Worm (Caenorhabditis elegans): ENCODE measurements around the gene C07H6.9.
A peak's percentile ranks its signal among the peaks of the same experiment; 100 is the strongest.

Gene C07H6.9

DNA sequence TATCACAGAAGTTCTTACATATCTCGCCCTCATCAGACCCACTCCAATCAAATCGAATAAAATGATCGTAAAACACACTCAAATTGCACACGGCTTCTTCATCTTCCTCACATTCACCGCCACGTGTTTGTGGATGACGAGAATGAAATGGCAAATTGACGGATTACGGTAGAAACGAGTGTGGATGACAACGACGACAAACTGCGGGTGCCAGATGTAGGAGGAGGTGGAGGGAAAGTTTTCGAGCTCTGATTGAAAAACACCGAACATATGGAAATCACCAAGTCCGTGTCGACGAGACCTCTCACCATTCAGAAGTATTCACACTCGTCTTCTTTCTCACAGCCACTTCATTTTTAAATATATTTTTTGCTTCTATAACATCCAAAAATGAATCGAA, 39.3 kb downstream of the C07H6.9 start, which contains the start of gene mls-1:
Gene mls-1 (plus strand): TSS at position 324 of the 400 bp plus-strand sequence.
- TF ChIP-seq ztf-7 (tag; optimal IDR thresholded peaks at IDR 0.05) = no peak
- peak in 1 of 2 experiments; percentile 53 for TF ChIP-seq unc-62 (GFP tag; optimal IDR thresholded peaks at IDR 0.05 in 1 of 2)
- TF ChIP-seq unc-62 (tag; optimal IDR thresholded peaks at IDR 0.05) = no peak

DNA sequence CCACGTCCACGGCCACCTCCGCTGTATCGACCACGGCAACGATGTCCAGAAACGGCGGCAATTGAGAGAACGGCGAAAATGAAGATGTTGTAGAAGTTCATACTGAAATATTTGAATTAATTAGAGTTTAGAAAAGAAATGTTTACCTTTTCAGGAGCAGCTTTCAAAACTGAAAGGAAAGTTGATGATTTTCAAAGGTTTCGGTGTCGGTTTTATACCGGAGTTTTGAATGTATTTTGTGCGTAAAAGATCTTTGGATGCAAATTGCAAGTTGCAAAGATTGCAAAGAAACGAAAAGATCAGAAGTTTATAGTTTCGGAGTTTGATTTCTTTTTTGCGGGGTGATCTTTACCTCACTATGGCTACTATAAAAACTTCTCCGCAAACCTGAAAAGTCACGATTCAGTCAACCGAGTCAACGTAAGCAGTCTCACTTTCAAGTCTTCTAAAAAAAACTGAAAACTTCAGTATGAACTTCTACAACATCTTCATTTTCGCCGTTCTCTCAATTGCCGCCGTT, 40.4 kb downstream of the C07H6.9 start, which contains the start of the genes fipr-19 and fipr-18:
Gene fipr-19 (minus strand): TSS at position 101 of the 520 bp plus-strand sequence.
Gene fipr-18 (plus strand): TSS at position 470 of the 520 bp plus-strand sequence.
- TF ChIP-seq dmd-8 (GFP tag; IDR thresholded peaks at IDR 0.05) (no peak), duxl-1 (tag; optimal IDR thresholded peaks at IDR 0.05; ENCODE audit: poor library complexity) (no peak), nhr-111 (GFP tag; optimal IDR thresholded peaks at IDR 0.05) (no peak), nhr-6 (tag; optimal IDR thresholded peaks at IDR 0.05) (no peak), madf-9 (GFP tag; conservative IDR thresholded peaks at IDR 0.05) (no peak), lin-15B (tag; optimal IDR thresholded peaks at IDR 0.05) (no peak), mep-1 (tag; optimal IDR thresholded peaks at IDR 0.05) (no peak), tra-1 (GFP tag; IDR thresholded peaks at IDR 0.05) (no peak), snpc-4 (tag; optimal IDR thresholded peaks at IDR 0.05) (no peak), ZK337.2 (GFP tag; IDR thresholded peaks at IDR 0.05) (no peak), zip-11 (GFP tag; IDR thresholded peaks at IDR 0.05) (no peak), F37D6.2 (tag; optimal IDR thresholded peaks at IDR 0.05) (no peak), nhr-28 (tag; optimal IDR thresholded peaks at IDR 0.05) (no peak), lin-1 (GFP tag; IDR thresholded peaks at IDR 0.05) (no peak), egl-27 (tag; optimal IDR thresholded peaks at IDR 0.05) (no peak), lsy-2 (tag; optimal IDR thresholded peaks at IDR 0.05) (no peak), daf-12 (tag; optimal IDR thresholded peaks at IDR 0.05) (no peak), zfp-3 (GFP tag; conservative IDR thresholded peaks at IDR 0.05) (no peak)

DNA sequence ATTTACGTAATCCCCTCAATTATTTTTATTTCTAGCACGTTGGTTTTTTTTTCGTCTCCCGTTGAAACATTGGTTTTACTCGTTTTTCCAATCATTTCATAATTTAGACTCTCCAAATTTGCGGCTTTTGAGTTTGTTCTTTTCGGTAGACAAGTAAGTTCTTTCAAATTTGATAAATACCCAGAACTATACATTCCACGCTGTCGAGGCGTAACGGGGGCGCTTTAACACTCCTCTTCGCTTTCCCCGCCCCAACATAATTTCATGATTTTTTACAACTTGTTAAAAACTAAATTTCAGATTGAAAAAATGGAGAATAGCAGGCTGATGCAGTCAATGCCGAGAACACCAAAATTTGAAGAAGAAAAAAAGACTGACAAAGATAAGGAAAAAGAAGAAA, 42.6 kb downstream of the C07H6.9 start, which contains the start of gene Y69F12A.1:
Gene Y69F12A.1 (plus strand): TSS at position 301 of the 400 bp plus-strand sequence.
- no peak for TF ChIP-seq zip-11 (GFP tag; IDR thresholded peaks at IDR 0.05)
- TF ChIP-seq zip-2 (tag; optimal IDR thresholded peaks at IDR 0.05) = no peak
- no peak for TF ChIP-seq F44E2.7 (GFP tag; IDR thresholded peaks at IDR 0.05)
- TF ChIP-seq ceh-20 (GFP tag; IDR thresholded peaks at IDR 0.05) = no peak
- TF ChIP-seq nhr-11 (tag; optimal IDR thresholded peaks at IDR 0.05) = no peak
- no peak for TF ChIP-seq ceh-44 (GFP tag; IDR thresholded peaks at IDR 0.05)
- no peak for TF ChIP-seq ztf-11 (tag; optimal IDR thresholded peaks at IDR 0.05)
- no peak for TF ChIP-seq mes-2 (tag; optimal IDR thresholded peaks at IDR 0.05; ENCODE audit: poor library complexity, severe bottlenecking)
- no peak for TF ChIP-seq ces-1 (GFP tag; optimal IDR thresholded peaks at IDR 0.05)
- no peak for TF ChIP-seq mdt-29 (GFP tag; IDR thresholded peaks at IDR 0.05)
- no peak for TF ChIP-seq mxl-2 (GFP tag; conservative IDR thresholded peaks at IDR 0.05)
- no peak for TF ChIP-seq zfp-2 (tag; optimal IDR thresholded peaks at IDR 0.05)

DNA sequence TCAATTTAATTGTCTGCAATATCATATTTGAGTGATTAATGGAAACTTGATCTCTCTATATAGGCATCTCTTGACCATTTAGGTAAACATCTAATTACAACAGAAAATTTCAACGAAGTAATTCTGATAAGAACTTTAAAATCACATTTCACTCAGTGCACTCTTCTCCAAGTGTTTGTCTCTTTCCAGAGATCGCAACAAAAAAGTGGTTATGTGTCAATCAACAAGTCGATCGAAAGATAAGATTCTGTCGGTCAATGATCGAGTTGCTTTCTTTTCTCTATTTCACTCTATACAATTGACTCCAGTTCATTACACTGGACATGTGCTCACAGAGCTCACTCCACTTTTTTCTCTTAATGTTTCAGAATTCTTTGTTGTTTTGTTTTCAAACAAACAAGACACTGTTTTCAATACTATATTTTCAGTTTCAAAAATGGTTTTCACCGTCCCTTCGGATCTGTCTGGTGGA, 45.6 kb downstream of the C07H6.9 start, which contains the start of gene alh-12:
Gene alh-12 (plus strand): TSS at position 422 of the 472 bp plus-strand sequence.
- no peak for TF ChIP-seq F37D6.2 (tag; optimal IDR thresholded peaks at IDR 0.05)
- TF ChIP-seq hlh-11 (tag; optimal IDR thresholded peaks at IDR 0.05) = peak; percentile 77
- TF ChIP-seq Y75B8A.6 (GFP tag; IDR thresholded peaks at IDR 0.05) = no peak
- peak; percentile 80 for TF ChIP-seq nhr-28 (tag; optimal IDR thresholded peaks at IDR 0.05)
- TF ChIP-seq mxl-3 (GFP tag; optimal IDR thresholded peaks at IDR 0.05) = peak; percentile 56
- TF ChIP-seq nhr-11 (tag; optimal IDR thresholded peaks at IDR 0.05) = peak; percentile 36
- TF ChIP-seq daf-16 (GFP tag; optimal IDR thresholded peaks at IDR 0.05) = no peak
- TF ChIP-seq daf-16 (tag; optimal IDR thresholded peaks at IDR 0.05) = peak; percentile 94
- TF ChIP-seq dmd-6 (GFP tag; IDR thresholded peaks at IDR 0.05) = peak; percentile 87
- TF ChIP-seq hlh-30 (tag; optimal IDR thresholded peaks at IDR 0.05; ENCODE audit: insufficient read depth) = peak; percentile 28
- TF ChIP-seq pqm-1 (tag; optimal IDR thresholded peaks at IDR 0.05) = peak; percentile 71
- TF ChIP-seq nhr-77 (tag; optimal IDR thresholded peaks at IDR 0.05) = peak; percentile 5
- no peak for TF ChIP-seq mdl-1 (tag; optimal IDR thresholded peaks at IDR 0.05)
- TF ChIP-seq dve-1 (tag; optimal IDR thresholded peaks at IDR 0.05; ENCODE audit: insufficient read depth) = peak; percentile 69
- TF ChIP-seq F44E2.7 (GFP tag; IDR thresholded peaks at IDR 0.05) = no peak
- TF ChIP-seq tra-1 (GFP tag; IDR thresholded peaks at IDR 0.05) = peak; percentile 46; the same call in 1 of the 2 replicates
- TF ChIP-seq lin-1 (GFP tag; IDR thresholded peaks at IDR 0.05) = peak; percentile 50; the same call in 1 of the 2 replicates

Data from whole organism, L4 larva.